Fruit fly (Drosophila melanogaster) whole organism, embryonic: ENCODE results near the gene RpS28a.

Experiments
- Atf6 ChIP-seq: fragments of 200-800 bp; sonication (Bioruptor generic); IDR thresholded peaks from 2 replicates; pipeline ENCODE4 v1.3.6; 2022; ENCODE audit warnings: missing biosample characterization, missing genetic modification characterization
- CG10543 ChIP-seq: fragments of 200-800 bp; sonication (Bioruptor generic); optimal IDR thresholded peaks from 3 replicates; lab custom pipeline; 2017; ENCODE audit warnings: missing biosample characterization, mild to moderate bottlenecking, missing genetic modification characterization, moderate library complexity
- CG11504 ChIP-seq: fragments of 200-800 bp; sonication (Bioruptor generic); optimal IDR thresholded peaks from 3 replicates; lab custom pipeline; 2019; ENCODE audit warnings: missing biosample characterization, mild to moderate bottlenecking, missing genetic modification characterization, moderate library complexity
- CG12769 ChIP-seq: fragments of 200-800 bp; sonication (Bioruptor generic); optimal IDR thresholded peaks from 2 replicates; lab custom pipeline; 2019; ENCODE audit warnings: missing biosample characterization, mild to moderate bottlenecking, missing genetic modification characterization, moderate library complexity
- CG13775 ChIP-seq: fragments of 200-800 bp; sonication (Bioruptor generic); optimal IDR thresholded peaks from 3 replicates; lab custom pipeline; 2017; ENCODE audit warnings: missing biosample characterization, mild to moderate bottlenecking, missing genetic modification characterization
- CG14667 ChIP-seq: fragments of 200-800 bp; sonication (Bioruptor generic); IDR thresholded peaks from 2 replicates; pipeline ENCODE4 v1.3.6; 2022; ENCODE audit warnings: missing biosample characterization, missing genetic modification characterization
- CG15073 ChIP-seq: fragments of 200-800 bp; sonication (Bioruptor generic); optimal IDR thresholded peaks from 2 replicates; lab custom pipeline; 2016; ENCODE audit warnings: missing biosample characterization, missing genetic modification characterization
- CG17612 ChIP-seq: fragments of 200-800 bp; sonication (Bioruptor generic); IDR thresholded peaks from 2 replicates; pipeline ENCODE4 v1.3.6; 2022; ENCODE audit warnings: missing biosample characterization, missing genetic modification characterization
- CG32532 ChIP-seq: fragments of 200-800 bp; sonication (Bioruptor generic); IDR thresholded peaks from 2 replicates; pipeline ENCODE4 v1.3.6; 2022; ENCODE audit warnings: missing biosample characterization, missing genetic modification characterization
- CG6654 ChIP-seq: fragments of 200-800 bp; sonication (Bioruptor generic); optimal IDR thresholded peaks from 2 replicates; lab custom pipeline; 2017; ENCODE audit warnings: missing biosample characterization, mild to moderate bottlenecking, missing genetic modification characterization
- CG6813 ChIP-seq: fragments of 200-800 bp; sonication (Bioruptor generic); optimal IDR thresholded peaks from 2 replicates; lab custom pipeline; 2017; ENCODE audit warnings: missing biosample characterization, missing genetic modification characterization, mild to moderate bottlenecking, moderate library complexity, missing genetic modification reagents
- CG7987 ChIP-seq: fragments of 200-800 bp; sonication (Bioruptor generic); optimal IDR thresholded peaks from 2 replicates; lab custom pipeline; 2018; ENCODE audit warnings: missing biosample characterization, mild to moderate bottlenecking, missing genetic modification characterization, moderate library complexity
- CG8290 ChIP-seq, 3 experiments: fragments of 200-800 bp; sonication (Bioruptor generic); optimal IDR thresholded peaks; 2 replicates each; lab custom pipeline; 2016 to 2019; ENCODE audit warnings: missing biosample characterization in 3 of 3, missing genetic modification characterization in 3 of 3, mild to moderate bottlenecking in 2 of 3, moderate library complexity in 1 of 3
- D ChIP-seq, 2 experiments: fragments of 200-800 bp in 1 of 2; fragments of >200 bp in 1 of 2; sonication (Bioruptor generic) in 1 of 2; optimal IDR thresholded peaks; 2 replicates in 1 of 2; 3 replicates in 1 of 2; lab custom pipeline; 2017; ENCODE audit warnings: mild to moderate bottlenecking in 1 of 2, missing biosample characterization in 1 of 2, missing genetic modification characterization in 1 of 2, missing genetic modification reagents in 1 of 2
- Deaf1 ChIP-seq: fragments of 200-800 bp; optimal IDR thresholded peaks from 3 replicates; lab custom pipeline; 2019; ENCODE audit warnings: missing biosample characterization, mild to moderate bottlenecking, missing genetic modification characterization, moderate library complexity
- Ets65A ChIP-seq: fragments of 200-800 bp; sonication (Bioruptor generic); peaks from one replicate; lab custom pipeline; 2016; ENCODE audit warnings: missing biosample characterization, missing genetic modification characterization
- Mad ChIP-seq: fragments of 200-800 bp; sonication (Bioruptor generic); optimal IDR thresholded peaks from 2 replicates; lab custom pipeline; 2016; ENCODE audit warnings: missing biosample characterization, missing genetic modification characterization
- Med ChIP-seq: fragments of 200-800 bp; sonication (Bioruptor generic); peaks from one replicate; lab custom pipeline; 2016; ENCODE audit warnings: missing biosample characterization, missing genetic modification characterization, mild to moderate bottlenecking, inconsistent platforms, moderate library complexity
- Rfx ChIP-seq: fragments of 200-800 bp; sonication (Bioruptor generic); IDR thresholded peaks from 2 replicates; pipeline ENCODE4 v1.3.6; 2022; ENCODE audit warnings: missing biosample characterization, missing genetic modification characterization
- Scr ChIP-seq: fragments of 200-800 bp; sonication (Bioruptor generic); IDR thresholded peaks from 2 replicates; pipeline ENCODE4 v1.3.6; 2022; ENCODE audit warnings: missing biosample characterization, missing genetic modification characterization; ENCODE audit not compliant: partially characterized antibody
- YL-1 ChIP-seq: fragments of 200-800 bp; sonication (Bioruptor generic); optimal IDR thresholded peaks from 3 replicates; lab custom pipeline; 2017; ENCODE audit warnings: missing biosample characterization, mild to moderate bottlenecking, missing genetic modification characterization
- abd-A ChIP-seq: fragments of 200-800 bp; sonication (Bioruptor generic); optimal IDR thresholded peaks from 3 replicates; lab custom pipeline; 2019; ENCODE audit warnings: missing biosample characterization, mild to moderate bottlenecking, missing genetic modification characterization, moderate library complexity
- bbx ChIP-seq: fragments of 200-800 bp; sonication (Bioruptor generic); IDR thresholded peaks from 2 replicates; pipeline ENCODE4 v1.3.6; 2022; ENCODE audit warnings: missing biosample characterization, missing genetic modification characterization; ENCODE audit not compliant: partially characterized antibody
- cad ChIP-seq: fragments of >200 bp; optimal IDR thresholded peaks from 2 replicates; lab custom pipeline; 2017; ENCODE audit warnings: missing biosample characterization, missing genetic modification characterization
- chif ChIP-seq, 2 experiments: fragments of 200-800 bp; sonication (Bioruptor generic); optimal IDR thresholded peaks; 3 replicates each; lab custom pipeline; 2016; ENCODE audit warnings: missing biosample characterization in 2 of 2, missing genetic modification characterization in 2 of 2
- chinmo ChIP-seq: fragments of 200-800 bp; sonication (Bioruptor generic); IDR thresholded peaks from 4 replicates; pipeline ENCODE4 v1.3.6; 2022; ENCODE audit warnings: missing biosample characterization, missing genetic modification characterization; ENCODE audit not compliant: partially characterized antibody
- ci ChIP-seq: fragments of 200-800 bp; sonication (Bioruptor generic); IDR thresholded peaks from 3 replicates; pipeline ENCODE4 v1.3.6; 2022; ENCODE audit warnings: missing biosample characterization, missing genetic modification characterization
- dm ChIP-seq: fragments of 200-800 bp; sonication (Bioruptor generic); optimal IDR thresholded peaks from 3 replicates; lab custom pipeline; 2016; ENCODE audit warnings: missing biosample characterization, missing genetic modification characterization
- her ChIP-seq: fragments of 200-800 bp; sonication (Bioruptor generic); optimal IDR thresholded peaks from 2 replicates; lab custom pipeline; 2016; ENCODE audit warnings: missing biosample characterization, missing genetic modification characterization
- hkb ChIP-seq, 2 experiments: fragments of 200-800 bp in 1 of 2; fragments of >200 bp in 1 of 2; sonication (Bioruptor generic) in 1 of 2; IDR thresholded peaks in 1 of 2; optimal IDR thresholded peaks in 1 of 2; 2 replicates each; pipeline versions ENCODE4 v1.3.6 to Lab custom; 2017 to 2022; ENCODE audit warnings: missing biosample characterization in 1 of 2, missing genetic modification characterization in 1 of 2
- hth ChIP-seq: fragments of >200 bp; optimal IDR thresholded peaks from 2 replicates; lab custom pipeline; 2017; ENCODE audit warnings: inconsistent platforms
- row ChIP-seq: fragments of 200-800 bp; sonication (Bioruptor generic); IDR thresholded peaks from 3 replicates; pipeline ENCODE4 v1.3.6; 2022; ENCODE audit warnings: missing biosample characterization, missing genetic modification characterization
- sd ChIP-seq: fragments of 200-800 bp; sonication (Bioruptor generic); optimal IDR thresholded peaks from 3 replicates; lab custom pipeline; 2018; ENCODE audit warnings: missing biosample characterization, mild to moderate bottlenecking, missing genetic modification characterization, moderate library complexity
- sr ChIP-seq: fragments of 200-800 bp; sonication (Bioruptor generic); IDR thresholded peaks from 3 replicates; pipeline ENCODE4 v1.3.6; 2022; ENCODE audit warnings: missing biosample characterization, missing genetic modification characterization
- twi ChIP-seq: fragments of 200-800 bp; optimal IDR thresholded peaks from 2 replicates; lab custom pipeline; 2019; ENCODE audit warnings: missing biosample characterization, mild to moderate bottlenecking, missing genetic modification characterization, moderate library complexity

Gene RpS28a

dm6 chr3R:30052455-30053046 is 30.1 kb upstream of the RpS28a start, which contains the start of gene Jasper (continued):
- TF ChIP-seq Mad (GFP tag; lab: Kevin White, UChicago) (peak; percentile 39), twi (tag; lab: Kevin White, UChicago) (no peak), CG32532 (GFP tag; lab: Robert Waterston, UW) (no peak), CG13775 (GFP tag; lab: Kevin White, UChicago) (no peak), ci (GFP tag; lab: Robert Waterston, UW) (0 out of 3 replicates have a peak, but pooled peaks have one; percentile 13), CG6654 (GFP tag; lab: Kevin White, UChicago) (no peak), cad (no peak), CG15073 (GFP tag; lab: Kevin White, UChicago) (no peak), D (optimal IDR thresholded peaks at IDR 0.05; lab: Kevin White, UChicago) (no peak), D (GFP tag; optimal IDR thresholded peaks at IDR 0.05; lab: Kevin White, UChicago) (no peak), CG14667 (no peak), CG8290 (GFP tag; optimal IDR thresholded peaks at IDR 0.05; lab: Kevin White, UChicago) (no peak), CG8290 (tag; optimal IDR thresholded peaks at IDR 0.05; lab: Kevin White, UChicago) (peak in 1 of 2 experiments; percentile 55), abd-A (tag; lab: Kevin White, UChicago) (peak; percentile 60), her (GFP tag; lab: Kevin White, UChicago) (peak; percentile 100), dm (peak; percentile 14)

dm6 chr3R:30051933-30052332 is 29.5 kb upstream of the RpS28a start, which contains the start of gene CG15528:
Gene CG15528, minus strand, starts transcription at chr3R:30052112.
- TF ChIP-seq sr (GFP tag; lab: Robert Waterston, UW) (peak; percentile 58; the same call in 2 of the 3 replicates), CG12769 (tag; lab: Kevin White, UChicago) (peak; percentile 43), hkb (optimal IDR thresholded peaks at IDR 0.05; lab: Kevin White, UChicago) (no peak), hkb (GFP tag; IDR thresholded peaks at IDR 0.05; lab: Robert Waterston, UW) (no peak), CG10543 (peak; percentile 1), Scr (GFP tag; lab: Robert Waterston, UW) (0 out of 2 replicates have a peak, but pooled peaks have one; percentile 5), YL-1 (GFP tag; lab: Kevin White, UChicago) (no peak), Ets65A (GFP tag; lab: Kevin White, UChicago) (peak; percentile 70), CG32532 (GFP tag; lab: Robert Waterston, UW) (0 out of 2 replicates have a peak, but pooled peaks have one; percentile 7), Deaf1 (peak; percentile 71), chinmo (GFP tag; lab: Robert Waterston, UW) (0 out of 4 replicates have a peak, but pooled peaks have one; percentile 41), abd-A (tag; lab: Kevin White, UChicago) (no peak), CG8290 (GFP tag; optimal IDR thresholded peaks at IDR 0.05; lab: Kevin White, UChicago) (no peak), CG8290 (tag; optimal IDR thresholded peaks at IDR 0.05; lab: Kevin White, UChicago) (peak in 1 of 2 experiments; percentile 4), Atf6 (GFP tag; lab: Robert Waterston, UW) (peak; percentile 16; the same call in 1 of the 2 replicates), sd (tag; lab: Kevin White, UChicago) (peak; percentile 88), CG11504 (tag; lab: Kevin White, UChicago) (no peak), bbx (GFP tag; lab: Robert Waterston, UW) (peak; percentile 18; the same call in 1 of the 2 replicates), CG7987 (GFP tag; lab: Kevin White, UChicago) (peak; percentile 12), hth (lab: Kevin White, UChicago) (no peak)

- TF ChIP-seq CG17612 (GFP tag; lab: Robert Waterston, UW): peak; percentile 42; the same call in 1 of the 2 replicates
- peak; percentile 67 for TF ChIP-seq sd (tag; lab: Kevin White, UChicago)
- peak; percentile 30; the same call in 2 of the 3 replicates for TF ChIP-seq row
- TF ChIP-seq chif (GFP tag; optimal IDR thresholded peaks at IDR 0.05; lab: Kevin White, UChicago): no peak
- peak; percentile 53 for TF ChIP-seq Med
- TF ChIP-seq CG8290 (GFP tag; optimal IDR thresholded peaks at IDR 0.05; lab: Kevin White, UChicago): no peak
- TF ChIP-seq CG8290 (tag; optimal IDR thresholded peaks at IDR 0.05; lab: Kevin White, UChicago): peak in 1 of 2 experiments; percentile 26
- no peak for TF ChIP-seq CG6813
- no peak for TF ChIP-seq CG10543
- TF ChIP-seq Rfx (GFP tag; lab: Robert Waterston, UW): 0 out of 2 replicates have a peak, but pooled peaks have one; percentile 15
- no peak for TF ChIP-seq Mad (GFP tag; lab: Kevin White, UChicago)
These were observed 28.0 kb upstream of the RpS28a start for dm6 chr3R:30050448-30050847.
